Worm (Caenorhabditis elegans) whole organism, early embryonic: ENCODE results near the gene npp-21.

Source experiments
- B0310.2 ChIP-seq: sonication (generic microtip); optimal IDR thresholded peaks from 2 replicates; lab custom pipeline; 2016; ENCODE audit warnings: mild to moderate bottlenecking, missing genetic modification characterization, missing compliant biosample characterization
- F13C5.2 ChIP-seq: sonication (generic microtip); optimal IDR thresholded peaks from 2 replicates; lab custom pipeline; 2017; ENCODE audit warnings: mild to moderate bottlenecking, missing genetic modification characterization, inconsistent platforms, missing compliant biosample characterization
- aly-1 ChIP-seq: sonication (generic microtip); optimal IDR thresholded peaks from 2 replicates; lab custom pipeline; 2016; ENCODE audit warnings: missing genetic modification characterization, missing compliant biosample characterization
- ama-1 ChIP-seq: fragments of 150-350 bp; optimal IDR thresholded peaks from 2 replicates; lab custom pipeline; 2014
- ceh-13 ChIP-seq: fragments of 200-800 bp; sonication (Bioruptor generic); optimal IDR thresholded peaks from 2 replicates; lab custom pipeline; 2018; ENCODE audit warnings: mild to moderate bottlenecking, missing genetic modification characterization, missing compliant biosample characterization
- ceh-36 ChIP-seq: sonication (generic microtip); optimal IDR thresholded peaks from 2 replicates; lab custom pipeline; 2016; ENCODE audit warnings: missing genetic modification characterization, inconsistent platforms, missing compliant biosample characterization
- ets-7 ChIP-seq: sonication (generic microtip); optimal IDR thresholded peaks from 2 replicates; lab custom pipeline; 2016; ENCODE audit warnings: missing genotype, missing genetic modification characterization, missing compliant biosample characterization
- flt-1 ChIP-seq: fragments of 200-800 bp; sonication (Bioruptor generic); IDR thresholded peaks from 2 replicates; pipeline ENCODE4 v1.3.6; 2022; ENCODE audit warnings: missing genetic modification characterization, missing compliant biosample characterization
- hmbx-1 ChIP-seq: sonication (generic microtip); optimal IDR thresholded peaks from 2 replicates; lab custom pipeline; 2016; ENCODE audit warnings: mild to moderate bottlenecking, missing genetic modification characterization, missing compliant biosample characterization
- hmg-4 ChIP-seq: fragments of 200-800 bp; sonication (Bioruptor generic); optimal IDR thresholded peaks from 2 replicates; lab custom pipeline; 2018; ENCODE audit warnings: mild to moderate bottlenecking, missing genetic modification characterization, missing compliant biosample characterization
- hnd-1 ChIP-seq: sonication (generic microtip); optimal IDR thresholded peaks from 2 replicates; lab custom pipeline; 2016; ENCODE audit warnings: missing genetic modification characterization, missing compliant biosample characterization
- pes-1 ChIP-seq: fragments of 200-800 bp; sonication (Bioruptor generic); IDR thresholded peaks from 2 replicates; pipeline ENCODE4 v1.3.6; 2022; ENCODE audit warnings: missing genetic modification reagents, missing genetic modification characterization, missing compliant biosample characterization
- scrt-1 ChIP-seq: fragments of 200-800 bp; sonication (Bioruptor generic); IDR thresholded peaks from 2 replicates; pipeline ENCODE4 v1.3.6; 2022; ENCODE audit warnings: missing genetic modification characterization, missing compliant biosample characterization
- sea-1 ChIP-seq: fragments of 200-800 bp; sonication (Bioruptor generic); conservative IDR thresholded peaks from 2 replicates; pipeline ENCODE4 v1.3.6; 2022; ENCODE audit warnings: missing genetic modification characterization, missing compliant biosample characterization
- tbx-11 ChIP-seq: fragments of 200-800 bp; sonication (Bioruptor generic); IDR thresholded peaks from 2 replicates; pipeline ENCODE4 v1.3.6; 2022; ENCODE audit warnings: missing genetic modification characterization, missing compliant biosample characterization
- tbx-37 ChIP-seq: fragments of 200-800 bp; sonication (Bioruptor generic); conservative IDR thresholded peaks from 2 replicates; pipeline ENCODE4 v1.3.6; 2022; ENCODE audit warnings: missing genetic modification reagents, missing genetic modification characterization, missing compliant biosample characterization
- tra-4 ChIP-seq: sonication (generic microtip); optimal IDR thresholded peaks from 2 replicates; lab custom pipeline; 2017; ENCODE audit warnings: missing genetic modification characterization, missing compliant biosample characterization

The npp-21 gene

ce11 chrII:7639036-7639435 lies 39.6 kb downstream of the npp-21 start:
- TF ChIP-seq ets-7 (tag; lab: Kevin White, UChicago) (no peak), tbx-37 (GFP tag; lab: Robert Waterston, UW) (no peak), tra-4 (tag; lab: Kevin White, UChicago) (no peak), pes-1 (GFP tag; lab: Robert Waterston, UW) (no peak), B0310.2 (no peak), ceh-36 (tag; lab: Kevin White, UChicago) (no peak), F13C5.2 (no peak), scrt-1 (GFP tag; lab: Robert Waterston, UW) (no peak), tbx-11 (no peak), ama-1 (lab: Kevin White, UChicago) (no peak), ceh-13 (GFP tag; lab: Kevin White, UChicago) (no peak), hmg-4 (no peak), sea-1 (no peak), flt-1 (GFP tag; lab: Robert Waterston, UW) (no peak), hmbx-1 (no peak), hnd-1 (no peak), aly-1 (tag; lab: Kevin White, UChicago) (no peak)

ce11 chrII:7640161-7640841 lies 40.8 kb downstream of the npp-21 start:
- TF ChIP-seq hmg-4 (no peak), pes-1 (GFP tag; lab: Robert Waterston, UW) (no peak), sea-1 (no peak), tbx-37 (GFP tag; lab: Robert Waterston, UW) (no peak), tbx-11 (no peak), scrt-1 (GFP tag; lab: Robert Waterston, UW) (no peak), flt-1 (GFP tag; lab: Robert Waterston, UW) (no peak), ama-1 (lab: Kevin White, UChicago) (no peak), ceh-13 (GFP tag; lab: Kevin White, UChicago) (no peak), aly-1 (tag; lab: Kevin White, UChicago) (no peak), B0310.2 (no peak), tra-4 (tag; lab: Kevin White, UChicago) (no peak), ceh-36 (tag; lab: Kevin White, UChicago) (no peak), F13C5.2 (no peak), hmbx-1 (no peak)

DNA sequence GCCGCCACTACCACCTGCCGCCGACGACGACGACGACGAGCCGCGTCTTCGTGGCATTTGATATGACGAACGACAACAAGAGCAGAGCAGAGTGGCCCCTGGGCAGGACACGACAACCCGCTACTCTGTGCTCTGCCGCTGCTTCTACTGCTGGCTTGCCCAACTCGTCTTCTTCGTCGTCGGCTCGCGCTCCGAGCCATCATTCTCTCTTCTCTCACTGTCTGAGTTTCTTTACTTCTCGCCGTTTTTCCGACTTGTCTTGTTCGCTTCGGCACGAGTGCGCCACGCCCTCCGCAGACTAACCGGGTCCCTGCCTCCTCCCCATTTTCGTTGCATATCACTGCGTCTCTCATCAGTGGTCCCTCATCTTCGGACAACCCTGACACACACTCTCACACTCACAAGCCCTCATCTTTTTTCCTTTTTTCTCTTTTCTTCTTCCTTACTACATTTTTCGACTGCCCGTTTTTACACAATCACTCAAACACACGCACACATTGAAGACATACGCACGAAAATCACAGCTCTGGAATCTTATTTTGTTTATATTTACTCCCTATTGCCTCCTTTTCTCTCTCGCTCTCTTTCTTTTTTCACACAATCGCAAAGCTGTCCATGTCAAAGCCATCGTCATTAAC lies 42.7 kb downstream of the npp-21 start:
- TF ChIP-seq hmbx-1: no peak
- no peak for TF ChIP-seq aly-1 (tag; lab: Kevin White, UChicago)
- TF ChIP-seq ceh-13 (GFP tag; lab: Kevin White, UChicago): no peak
- no peak for TF ChIP-seq ceh-36 (tag; lab: Kevin White, UChicago)
- no peak for TF ChIP-seq sea-1
- no peak for TF ChIP-seq tbx-11
- no peak for TF ChIP-seq tra-4 (tag; lab: Kevin White, UChicago)
- TF ChIP-seq flt-1 (GFP tag; lab: Robert Waterston, UW): no peak
- TF ChIP-seq scrt-1 (GFP tag; lab: Robert Waterston, UW): no peak
- no peak for TF ChIP-seq pes-1 (GFP tag; lab: Robert Waterston, UW)
- no peak for TF ChIP-seq F13C5.2
- TF ChIP-seq hnd-1: no peak
- no peak for TF ChIP-seq B0310.2
- no peak for TF ChIP-seq ets-7 (tag; lab: Kevin White, UChicago)
- TF ChIP-seq ama-1 (lab: Kevin White, UChicago): no peak
- no peak for TF ChIP-seq hmg-4

- TF ChIP-seq scrt-1 (GFP tag; lab: Robert Waterston, UW) (no peak), hmbx-1 (no peak), pes-1 (GFP tag; lab: Robert Waterston, UW) (no peak), flt-1 (GFP tag; lab: Robert Waterston, UW) (no peak), ama-1 (lab: Kevin White, UChicago) (no peak), ets-7 (tag; lab: Kevin White, UChicago) (no peak), ceh-13 (GFP tag; lab: Kevin White, UChicago) (no peak), sea-1 (no peak), tbx-37 (GFP tag; lab: Robert Waterston, UW) (no peak), tra-4 (tag; lab: Kevin White, UChicago) (no peak), hmg-4 (no peak), F13C5.2 (no peak)
These were observed 43.8 kb downstream of the npp-21 start for ce11 chrII:7643214-7643613.

- TF ChIP-seq hmbx-1: no peak
- TF ChIP-seq ama-1 (lab: Kevin White, UChicago): no peak
- no peak for TF ChIP-seq tra-4 (tag; lab: Kevin White, UChicago)
- TF ChIP-seq ceh-36 (tag; lab: Kevin White, UChicago): no peak
- no peak for TF ChIP-seq flt-1 (GFP tag; lab: Robert Waterston, UW)
- TF ChIP-seq tbx-37 (GFP tag; lab: Robert Waterston, UW): no peak
- no peak for TF ChIP-seq scrt-1 (GFP tag; lab: Robert Waterston, UW)
- TF ChIP-seq aly-1 (tag; lab: Kevin White, UChicago): no peak
- no peak for TF ChIP-seq ceh-13 (GFP tag; lab: Kevin White, UChicago)
These were observed 51.7 kb downstream of the npp-21 start, which contains the start of gene pde-4 for ce11 chrII:7651171-7651570. Gene pde-4, minus strand, starts transcription at chrII:7651246.
